Fruit fly (Drosophila melanogaster): ENCODE results near the gene RnrL.

The RnrL gene

dm6 chr2L:10299810-10300147, 28.0 kb downstream of the RnrL start, which contains the start of gene CYLD (continued):
- peak; percentile 76 for TF ChIP-seq CG31441 (GFP tag; IDR thresholded peaks at IDR 0.05)
- no peak for TF ChIP-seq btn (GFP tag; optimal IDR thresholded peaks at IDR 0.05)
- TF ChIP-seq trem (tag; optimal IDR thresholded peaks at IDR 0.05), result peak; percentile 75
- TF ChIP-seq CG1792 (GFP tag; optimal IDR thresholded peaks at IDR 0.05), result no peak
- TF ChIP-seq sob (GFP tag; IDR thresholded peaks at IDR 0.05), result peak; percentile 66; the same call in 1 of the 2 replicates
- TF ChIP-seq Blimp-1 (GFP tag; optimal IDR thresholded peaks at IDR 0.05), result peak; percentile 78
- TF ChIP-seq CG8089 (GFP tag; optimal IDR thresholded peaks at IDR 0.05), result no peak
- TF ChIP-seq gt (GFP tag; IDR thresholded peaks at IDR 0.05), result no peak
- TF ChIP-seq fu2 (GFP tag; optimal IDR thresholded peaks at IDR 0.05), result no peak
- peak; percentile 41 for TF ChIP-seq CG2875 (GFP tag; optimal IDR thresholded peaks at IDR 0.05)
- peak; percentile 81 for TF ChIP-seq CG15269 (tag; optimal IDR thresholded peaks at IDR 0.05)
- peak; percentile 72 for TF ChIP-seq CG13296 (GFP tag; optimal IDR thresholded peaks at IDR 0.05)
- no peak for TF ChIP-seq H15 (GFP tag; IDR thresholded peaks at IDR 0.05)
- peak; percentile 70 for TF ChIP-seq cwo (GFP tag; optimal IDR thresholded peaks at IDR 0.05)
- peak; percentile 14 for TF ChIP-seq B-H2 (GFP tag; optimal IDR thresholded peaks at IDR 0.05)
- TF ChIP-seq CG31388 (GFP tag; optimal IDR thresholded peaks at IDR 0.05), result peak; percentile 19
- TF ChIP-seq CG2202 (tag; optimal IDR thresholded peaks at IDR 0.05), result peak; percentile 46
- TF ChIP-seq nau (GFP tag; optimal IDR thresholded peaks at IDR 0.05), result no peak
- no peak for TF ChIP-seq YL-1 (GFP tag; optimal IDR thresholded peaks at IDR 0.05)
- TF ChIP-seq CG2120 (GFP tag; optimal IDR thresholded peaks at IDR 0.05), result peak; percentile 76
- peak; percentile 64 for TF ChIP-seq CG12769 (tag; optimal IDR thresholded peaks at IDR 0.05)
- peak; percentile 68 for TF ChIP-seq Drgx (GFP tag; IDR thresholded peaks at IDR 0.05)
- no peak for TF ChIP-seq jumu (GFP tag; optimal IDR thresholded peaks at IDR 0.05)
- TF ChIP-seq CG7357 (GFP tag; IDR thresholded peaks at IDR 0.05), result 0 out of 3 replicates have a peak, but pooled peaks have one; percentile 18
- TF ChIP-seq unpg (GFP tag; optimal IDR thresholded peaks at IDR 0.05), result peak; percentile 83
- peak; percentile 24 to 73 for TF ChIP-seq dpn (GFP tag; optimal IDR thresholded peaks at IDR 0.05)
- TF ChIP-seq CG13624 (GFP tag; optimal IDR thresholded peaks at IDR 0.05), result peak; percentile 44
- TF ChIP-seq h (optimal IDR thresholded peaks at IDR 0.05), result no peak
- peak; percentile 77 for TF ChIP-seq row (GFP tag; IDR thresholded peaks at IDR 0.05)
- TF ChIP-seq hb (GFP tag; IDR thresholded peaks at IDR 0.05; ENCODE audit: partially characterized antibody), result no peak
- TF ChIP-seq CG7556 (GFP tag; optimal IDR thresholded peaks at IDR 0.05), result peak; percentile 72
- TF ChIP-seq Lhr (GFP tag; optimal IDR thresholded peaks at IDR 0.05), result peak; percentile 23
- TF ChIP-seq CG12659 (GFP tag; optimal IDR thresholded peaks at IDR 0.05), result peak; percentile 67
- TF ChIP-seq CG18764 (GFP tag; optimal IDR thresholded peaks at IDR 0.05), result peak; percentile 42
- no peak for TF ChIP-seq da (GFP tag; optimal IDR thresholded peaks at IDR 0.05)
- peak; percentile 81 for TF ChIP-seq Atf6 (GFP tag; IDR thresholded peaks at IDR 0.05)
- TF ChIP-seq CG32767 (GFP tag; IDR thresholded peaks at IDR 0.05), result no peak
- TF ChIP-seq dm (GFP tag; optimal IDR thresholded peaks at IDR 0.05), result no peak
- TF ChIP-seq sd (tag; optimal IDR thresholded peaks at IDR 0.05), result peak; percentile 65
- TF ChIP-seq seq (GFP tag; IDR thresholded peaks at IDR 0.05), result peak; percentile 41; the same call in 1 of the 2 replicates
- TF ChIP-seq CG16863 (GFP tag; optimal IDR thresholded peaks at IDR 0.05), result peak; percentile 14
- TF ChIP-seq gem (tag; optimal IDR thresholded peaks at IDR 0.05), result peak; percentile 89
- TF ChIP-seq dmrt11E (tag; optimal IDR thresholded peaks at IDR 0.05), result peak; percentile 76
- TF ChIP-seq Hr78 (GFP tag; optimal IDR thresholded peaks at IDR 0.05), result no peak
- no peak for TF ChIP-seq Sin3A (optimal IDR thresholded peaks at IDR 0.05)
- peak; percentile 67 for TF ChIP-seq Fer1 (GFP tag; optimal IDR thresholded peaks at IDR 0.05)
- peak; percentile 74; the same call in 1 of the 2 replicates for TF ChIP-seq Rfx (GFP tag; IDR thresholded peaks at IDR 0.05)
- TF ChIP-seq pzg (GFP tag; optimal IDR thresholded peaks at IDR 0.05), result peak; percentile 32
- peak; percentile 24 for TF ChIP-seq Bteb2 (GFP tag; optimal IDR thresholded peaks at IDR 0.05)
- peak; percentile 54 for TF ChIP-seq fd96Cb (tag; optimal IDR thresholded peaks at IDR 0.05)
- no peak for TF ChIP-seq CG4854 (GFP tag; optimal IDR thresholded peaks at IDR 0.05)
- TF ChIP-seq Gsc (GFP tag; IDR thresholded peaks at IDR 0.05), result no peak

Measured in whole organism, embryonic.